Fruit fly (Drosophila melanogaster) whole organism, embryonic: ENCODE results near the gene Top3beta.

Source experiments
- Antp ChIP-seq: fragments of 200-800 bp; sonication (Bioruptor generic); optimal IDR thresholded peaks from 3 replicates; lab custom pipeline; 2016; ENCODE audit warnings: missing biosample characterization, missing genetic modification characterization
- CG10147 ChIP-seq: fragments of 200-800 bp; sonication (Bioruptor generic); optimal IDR thresholded peaks from 2 replicates; lab custom pipeline; 2019; ENCODE audit warnings: missing biosample characterization, mild to moderate bottlenecking, missing genetic modification characterization, moderate library complexity
- CG10267 ChIP-seq: fragments of 200-800 bp; sonication (Bioruptor generic); optimal IDR thresholded peaks from 2 replicates; lab custom pipeline; 2018; ENCODE audit warnings: missing biosample characterization, mild to moderate bottlenecking, missing genetic modification characterization, moderate library complexity
- CG10274 ChIP-seq: fragments of 200-800 bp; sonication (Bioruptor generic); optimal IDR thresholded peaks from 3 replicates; lab custom pipeline; 2017; ENCODE audit warnings: missing biosample characterization, mild to moderate bottlenecking, missing genetic modification characterization
- CG10431 ChIP-seq: fragments of 200-800 bp; sonication (Bioruptor generic); optimal IDR thresholded peaks from 3 replicates; lab custom pipeline; 2018; ENCODE audit warnings: missing biosample characterization, mild to moderate bottlenecking, missing genetic modification characterization
- CG10959 ChIP-seq: fragments of 200-800 bp; sonication (Bioruptor generic); IDR thresholded peaks from 2 replicates; pipeline ENCODE4 v1.3.6; 2022; ENCODE audit warnings: missing biosample characterization, missing genetic modification characterization
- CG11695 ChIP-seq: fragments of 200-800 bp; sonication (Bioruptor generic); IDR thresholded peaks from 3 replicates; pipeline ENCODE4 v1.3.6; 2022; ENCODE audit warnings: missing biosample characterization, missing genetic modification characterization
- CG12299 ChIP-seq: fragments of 200-800 bp; sonication (Bioruptor generic); optimal IDR thresholded peaks from 2 replicates; lab custom pipeline; 2018; ENCODE audit warnings: missing biosample characterization, mild to moderate bottlenecking, missing genetic modification characterization
- CG12769 ChIP-seq: fragments of 200-800 bp; sonication (Bioruptor generic); optimal IDR thresholded peaks from 2 replicates; lab custom pipeline; 2019; ENCODE audit warnings: missing biosample characterization, mild to moderate bottlenecking, missing genetic modification characterization, moderate library complexity
- CG17361 ChIP-seq: fragments of 200-800 bp; sonication (Bioruptor generic); IDR thresholded peaks from 3 replicates; pipeline ENCODE4 v1.3.6; 2022; ENCODE audit warnings: missing biosample characterization, missing genetic modification characterization
- CG17385 ChIP-seq: fragments of 200-800 bp; sonication (Bioruptor generic); optimal IDR thresholded peaks from 3 replicates; lab custom pipeline; 2018; ENCODE audit warnings: missing biosample characterization, mild to moderate bottlenecking, missing genetic modification characterization
- CG17829 ChIP-seq: fragments of 200-800 bp; optimal IDR thresholded peaks from 2 replicates; lab custom pipeline; 2019; ENCODE audit warnings: missing biosample characterization, mild to moderate bottlenecking, missing genetic modification characterization, moderate library complexity
- CG2116 ChIP-seq: fragments of 200-800 bp; sonication (Bioruptor generic); optimal IDR thresholded peaks from 3 replicates; lab custom pipeline; 2018; ENCODE audit warnings: missing biosample characterization, mild to moderate bottlenecking, missing genetic modification characterization
- CG2202 ChIP-seq: fragments of 200-800 bp; sonication (Bioruptor generic); optimal IDR thresholded peaks from 2 replicates; lab custom pipeline; 2018; ENCODE audit warnings: missing biosample characterization, mild to moderate bottlenecking, missing genetic modification characterization
- CG2875 ChIP-seq: fragments of 200-800 bp; sonication (Bioruptor generic); optimal IDR thresholded peaks from 2 replicates; lab custom pipeline; 2017; ENCODE audit warnings: missing biosample characterization, mild to moderate bottlenecking, missing genetic modification characterization, missing genetic modification reagents
- CG31224 ChIP-seq: fragments of 200-800 bp; sonication (Bioruptor generic); IDR thresholded peaks from 2 replicates; pipeline ENCODE4 v1.3.6; 2022; ENCODE audit warnings: missing biosample characterization, missing genetic modification characterization
- CG31441 ChIP-seq: fragments of 200-800 bp; sonication (Bioruptor generic); IDR thresholded peaks from 2 replicates; pipeline ENCODE4 v1.3.6; 2022; ENCODE audit warnings: missing biosample characterization, missing genetic modification characterization
- CG32772 ChIP-seq: fragments of 200-800 bp; sonication (Bioruptor generic); IDR thresholded peaks from 2 replicates; pipeline ENCODE4 v1.3.6; 2022; ENCODE audit warnings: missing biosample characterization, missing genetic modification characterization
- CG43689 ChIP-seq: fragments of 200-800 bp; sonication (Bioruptor generic); IDR thresholded peaks from 2 replicates; pipeline ENCODE4 v1.3.6; 2022; ENCODE audit warnings: missing biosample characterization, missing genetic modification characterization
- CG4424 ChIP-seq: fragments of 200-800 bp; sonication (Bioruptor generic); optimal IDR thresholded peaks from 3 replicates; lab custom pipeline; 2016; ENCODE audit warnings: missing biosample characterization, missing genetic modification characterization
- CG4820 ChIP-seq: fragments of 200-800 bp; sonication (Bioruptor generic); optimal IDR thresholded peaks from 3 replicates; lab custom pipeline; 2016; ENCODE audit warnings: missing biosample characterization, missing genetic modification characterization
- CG7556 ChIP-seq: fragments of 200-800 bp; sonication (Bioruptor generic); optimal IDR thresholded peaks from 2 replicates; lab custom pipeline; 2017; ENCODE audit warnings: missing biosample characterization, mild to moderate bottlenecking, missing genetic modification characterization
- CG8478 ChIP-seq: fragments of >200 bp; optimal IDR thresholded peaks from 2 replicates; lab custom pipeline; 2018
- CG8924 ChIP-seq: fragments of 200-800 bp; optimal IDR thresholded peaks from 3 replicates; lab custom pipeline; 2019; ENCODE audit warnings: missing biosample characterization, mild to moderate bottlenecking, missing genetic modification characterization, moderate library complexity
- D19A ChIP-seq: fragments of 200-800 bp; optimal IDR thresholded peaks from 3 replicates; lab custom pipeline; 2019; ENCODE audit warnings: missing biosample characterization, mild to moderate bottlenecking, missing genetic modification characterization, moderate library complexity
- E2f2 ChIP-seq: fragments of 200-800 bp; sonication (Bioruptor generic); IDR thresholded peaks from 2 replicates; pipeline ENCODE4 v1.3.6; 2022; ENCODE audit warnings: missing biosample characterization, missing genetic modification characterization
- ERR ChIP-seq: fragments of 200-800 bp; sonication (Bioruptor generic); optimal IDR thresholded peaks from 2 replicates; lab custom pipeline; 2016; ENCODE audit warnings: missing biosample characterization, missing genetic modification characterization
- Fer1 ChIP-seq: fragments of 200-800 bp; sonication (Bioruptor generic); optimal IDR thresholded peaks from 2 replicates; lab custom pipeline; 2017; ENCODE audit warnings: missing biosample characterization, mild to moderate bottlenecking, missing genetic modification characterization
- Gug ChIP-seq: fragments of 200-800 bp; sonication (Bioruptor generic); IDR thresholded peaks from 4 replicates; pipeline ENCODE4 v1.3.6; 2022; ENCODE audit warnings: missing biosample characterization, missing genetic modification characterization
- HHEX ChIP-seq: fragments of 200-800 bp; sonication (Bioruptor generic); optimal IDR thresholded peaks from 3 replicates; lab custom pipeline; 2017; ENCODE audit warnings: missing biosample characterization, mild to moderate bottlenecking, missing genetic modification characterization, missing genetic modification reagents
- Hand ChIP-seq: fragments of 200-800 bp; sonication (Bioruptor generic); optimal IDR thresholded peaks from 2 replicates; lab custom pipeline; 2017; ENCODE audit warnings: mild to moderate bottlenecking, missing biosample characterization, missing genetic modification reagents, missing genetic modification characterization
- Mad ChIP-seq: fragments of 200-800 bp; sonication (Bioruptor generic); optimal IDR thresholded peaks from 2 replicates; lab custom pipeline; 2016; ENCODE audit warnings: missing biosample characterization, missing genetic modification characterization
- Mes4 ChIP-seq: fragments of 200-800 bp; sonication (Bioruptor generic); optimal IDR thresholded peaks from 2 replicates; lab custom pipeline; 2016; ENCODE audit warnings: missing biosample characterization, missing genetic modification characterization
- Oaz ChIP-seq: fragments of 200-800 bp; sonication (Bioruptor generic); IDR thresholded peaks from 2 replicates; pipeline ENCODE4 v1.3.6; 2022; ENCODE audit warnings: missing biosample characterization, missing genetic modification characterization
- Ptx1 ChIP-seq: fragments of 200-800 bp; sonication (Bioruptor generic); IDR thresholded peaks from 2 replicates; pipeline ENCODE4 v1.3.6; 2022; ENCODE audit warnings: missing biosample characterization, missing genetic modification characterization
- Ravus ChIP-seq: fragments of 200-800 bp; sonication (Bioruptor generic); IDR thresholded peaks from 2 replicates; pipeline ENCODE4 v1.3.6; 2022; ENCODE audit warnings: missing biosample characterization, missing genetic modification characterization
- Sox102F ChIP-seq: fragments of 200-800 bp; sonication (Bioruptor generic); optimal IDR thresholded peaks from 2 replicates; lab custom pipeline; 2018; ENCODE audit warnings: missing biosample characterization, mild to moderate bottlenecking, missing genetic modification characterization, moderate library complexity
- Spps ChIP-seq: fragments of 200-800 bp; sonication (Bioruptor generic); optimal IDR thresholded peaks from 2 replicates; lab custom pipeline; 2018; ENCODE audit warnings: missing biosample characterization, mild to moderate bottlenecking, missing genetic modification characterization
- Sry-β ChIP-seq: fragments of 200-800 bp; sonication (Bioruptor generic); optimal IDR thresholded peaks from 2 replicates; lab custom pipeline; 2018; ENCODE audit warnings: missing biosample characterization, mild to moderate bottlenecking, missing genetic modification characterization, moderate library complexity
- ash1 ChIP-seq: fragments of 200-800 bp; sonication (Bioruptor generic); optimal IDR thresholded peaks from 2 replicates; lab custom pipeline; 2018; ENCODE audit warnings: missing biosample characterization, mild to moderate bottlenecking, missing genetic modification characterization
- dmrt11E ChIP-seq: fragments of 200-800 bp; sonication (Bioruptor generic); optimal IDR thresholded peaks from 3 replicates; lab custom pipeline; 2018; ENCODE audit warnings: missing biosample characterization, mild to moderate bottlenecking, missing genetic modification characterization, moderate library complexity
- dysf ChIP-seq: fragments of 200-800 bp; sonication (Bioruptor generic); IDR thresholded peaks from 3 replicates; pipeline ENCODE4 v1.3.6; 2022; ENCODE audit warnings: missing biosample characterization, missing genetic modification characterization
- gcm ChIP-seq: fragments of 200-800 bp; sonication (Bioruptor generic); optimal IDR thresholded peaks from 2 replicates; lab custom pipeline; 2019; ENCODE audit warnings: missing biosample characterization, mild to moderate bottlenecking, missing genetic modification characterization, moderate library complexity
- gsb-n ChIP-seq: fragments of 200-800 bp; sonication (Bioruptor generic); optimal IDR thresholded peaks from 3 replicates; lab custom pipeline; 2018; ENCODE audit warnings: missing biosample characterization, mild to moderate bottlenecking, missing genetic modification characterization
- ind ChIP-seq: fragments of 200-800 bp; sonication (Bioruptor generic); optimal IDR thresholded peaks from 3 replicates; lab custom pipeline; 2016; ENCODE audit warnings: missing biosample characterization, missing genetic modification characterization
- lbe ChIP-seq: fragments of 200-800 bp; sonication (Bioruptor generic); optimal IDR thresholded peaks from 2 replicates; lab custom pipeline; 2016; ENCODE audit warnings: missing biosample characterization, mild to moderate bottlenecking, missing genetic modification characterization
- nau ChIP-seq: fragments of 200-800 bp; sonication (Bioruptor generic); optimal IDR thresholded peaks from 3 replicates; lab custom pipeline; 2017; ENCODE audit warnings: missing biosample characterization, mild to moderate bottlenecking, missing genetic modification characterization, missing genetic modification reagents
- org-1 ChIP-seq: fragments of 200-800 bp; sonication (Bioruptor generic); optimal IDR thresholded peaks from 2 replicates; lab custom pipeline; 2017; ENCODE audit warnings: missing biosample characterization, missing genetic modification characterization
- pho ChIP-seq: fragments of 200-800 bp; sonication (Bioruptor generic); optimal IDR thresholded peaks from 2 replicates; lab custom pipeline; 2016; ENCODE audit warnings: missing biosample characterization, missing genetic modification characterization
- ranshi ChIP-seq: fragments of 200-800 bp; sonication (Bioruptor generic); IDR thresholded peaks from 2 replicates; pipeline ENCODE4 v1.3.6; 2022; ENCODE audit warnings: missing biosample characterization, missing genetic modification characterization
- sug ChIP-seq: fragments of 200-800 bp; optimal IDR thresholded peaks from 2 replicates; lab custom pipeline; 2019; ENCODE audit warnings: missing biosample characterization, mild to moderate bottlenecking, missing genetic modification characterization, moderate library complexity
- tx ChIP-seq: fragments of 200-800 bp; sonication (Bioruptor generic); optimal IDR thresholded peaks from 2 replicates; lab custom pipeline; 2016; ENCODE audit warnings: missing biosample characterization, missing genetic modification characterization

Gene Top3beta

dm6 chrX:6287842-6288241 is at the start of gene Top3beta, which contains the start of gene wuho (continued):
- TF ChIP-seq Antp (GFP tag; lab: Kevin White, UChicago) (no peak), Sox102F (no peak), CG2875 (GFP tag; lab: Kevin White, UChicago) (no peak), lbe (GFP tag; lab: Kevin White, UChicago) (peak; percentile 30), CG10267 (peak; percentile 57), Oaz (GFP tag; lab: Robert Waterston, UW) (no peak), dysf (peak; percentile 18; the same call in 1 of the 3 replicates), ranshi (no peak), CG2116 (GFP tag; lab: Kevin White, UChicago) (peak; percentile 86), ind (GFP tag; lab: Kevin White, UChicago) (peak; percentile 23), CG17361 (no peak), gcm (GFP tag; lab: Kevin White, UChicago) (peak; percentile 13), Sry-β (GFP tag; lab: Kevin White, UChicago) (peak; percentile 53), Hand (no peak), CG4424 (GFP tag; lab: Kevin White, UChicago) (peak; percentile 6), CG31441 (GFP tag; lab: Robert Waterston, UW) (no peak), CG12299 (peak; percentile 44), tx (no peak), CG32772 (GFP tag; lab: Robert Waterston, UW) (no peak), Spps (tag; lab: Kevin White, UChicago) (peak; percentile 6), CG10147 (GFP tag; lab: Kevin White, UChicago) (peak; percentile 14), gsb-n (tag; lab: Kevin White, UChicago) (peak; percentile 93), E2f2 (peak; percentile 49), CG10431 (no peak), CG8924 (tag; lab: Kevin White, UChicago) (peak; percentile 58), Fer1 (GFP tag; lab: Kevin White, UChicago) (peak; percentile 68), D19A (tag; lab: Kevin White, UChicago) (no peak), Mes4 (GFP tag; lab: Kevin White, UChicago) (peak; percentile 7), sug (tag; lab: Kevin White, UChicago) (peak; percentile 66), CG10274 (GFP tag; lab: Kevin White, UChicago) (no peak), HHEX (GFP tag; lab: Kevin White, UChicago) (no peak), pho (peak; percentile 57), CG43689 (no peak), CG2202 (tag; lab: Kevin White, UChicago) (no peak), Ptx1 (GFP tag; lab: Robert Waterston, UW) (peak; percentile 34; the same call in 1 of the 2 replicates), CG17385 (GFP tag; lab: Kevin White, UChicago) (no peak), Mad (GFP tag; lab: Kevin White, UChicago) (peak; percentile 43), CG10959 (GFP tag; lab: Robert Waterston, UW) (no peak), CG31224 (GFP tag; lab: Robert Waterston, UW) (no peak), CG11695 (GFP tag; lab: Robert Waterston, UW) (no peak), org-1 (GFP tag; lab: Kevin White, UChicago) (peak; percentile 9), Ravus (GFP tag; lab: Robert Waterston, UW) (no peak), CG4820 (GFP tag; lab: Kevin White, UChicago) (no peak), CG7556 (GFP tag; lab: Kevin White, UChicago) (no peak), Gug (GFP tag; lab: Robert Waterston, UW) (no peak), nau (GFP tag; lab: Kevin White, UChicago) (no peak), ERR (GFP tag; lab: Kevin White, UChicago) (peak; percentile 48), CG17829 (tag; lab: Kevin White, UChicago) (peak; percentile 69), ash1 (GFP tag; lab: Kevin White, UChicago) (peak; percentile 62), CG12769 (tag; lab: Kevin White, UChicago) (no peak), dmrt11E (tag; lab: Kevin White, UChicago) (no peak), CG8478 (no peak)
